Worm (Caenorhabditis elegans) whole organism, L4 larva: ENCODE measurements around the gene srh-142.

Experiments
- D1046.2 ChIP-seq: fragments of 200-800 bp; sonication (Bioruptor generic); IDR thresholded peaks from 2 replicates; pipeline ENCODE4 v1.3.6; 2022; ENCODE audit warnings: missing genetic modification characterization, missing compliant biosample characterization
- F44E2.7 ChIP-seq: fragments of 200-800 bp; sonication (Bioruptor generic); IDR thresholded peaks from 2 replicates; pipeline ENCODE4 v2.1.2; 2022; ENCODE audit warnings: missing genetic modification characterization, missing compliant biosample characterization
- F49E8.2 ChIP-seq: sonication (generic microtip); optimal IDR thresholded peaks from 2 replicates; lab custom pipeline; 2016; ENCODE audit warnings: missing compliant biosample characterization, mild to moderate bottlenecking, missing genetic modification characterization, borderline replicate concordance
- Y5F2A.4 ChIP-seq: fragments of 200-800 bp; sonication (Bioruptor generic); optimal IDR thresholded peaks from 2 replicates; lab custom pipeline; 2018; ENCODE audit warnings: mild to moderate bottlenecking, missing genetic modification characterization, missing compliant biosample characterization
- aha-1 ChIP-seq: fragments of 150-350 bp; peaks from one replicate; lab custom pipeline; 2014; ENCODE audit warnings: missing biosample characterization, missing genetic modification characterization
- ceh-82 ChIP-seq: sonication (generic microtip); optimal IDR thresholded peaks from 2 replicates; lab custom pipeline; 2017; ENCODE audit warnings: missing biosample characterization, missing genetic modification characterization
- cey-2 ChIP-seq: sonication (generic microtip); optimal IDR thresholded peaks from 3 replicates; lab custom pipeline; 2017; ENCODE audit warnings: missing genetic modification characterization, mild to moderate bottlenecking, missing compliant biosample characterization, antibody characterized with exemption, borderline replicate concordance; ENCODE audit not compliant: insufficient read depth
- daf-8 ChIP-seq: fragments of 200-800 bp; sonication (Bioruptor generic); IDR thresholded peaks from 2 replicates; pipeline ENCODE4 v1.3.6; 2022; ENCODE audit warnings: missing genetic modification characterization, missing compliant biosample characterization
- dmd-6 ChIP-seq: fragments of 200-800 bp; sonication (Bioruptor generic); IDR thresholded peaks from 2 replicates; pipeline ENCODE4 v1.3.6; 2022; ENCODE audit warnings: missing genetic modification reagents, missing genetic modification characterization, missing compliant biosample characterization
- dpl-1 ChIP-seq: fragments of 150-350 bp; optimal IDR thresholded peaks from 2 replicates; lab custom pipeline; 2014; ENCODE audit warnings: missing biosample characterization, missing genetic modification reagents, missing genetic modification characterization
- dve-1 ChIP-seq: sonication (generic microtip); optimal IDR thresholded peaks from 2 replicates; lab custom pipeline; 2017; ENCODE audit warnings: antibody characterized with exemption, mild to moderate bottlenecking, missing genetic modification characterization, missing compliant biosample characterization; ENCODE audit not compliant: insufficient read depth
- hlh-30 ChIP-seq: sonication (generic microtip); optimal IDR thresholded peaks from 2 replicates; lab custom pipeline; 2017; ENCODE audit warnings: antibody characterized with exemption, mild to moderate bottlenecking, missing genetic modification characterization, missing compliant biosample characterization; ENCODE audit not compliant: insufficient read depth
- jun-1 ChIP-seq: fragments of 150-350 bp; optimal IDR thresholded peaks from 2 replicates; lab custom pipeline; 2014; ENCODE audit warnings: missing biosample characterization, missing genetic modification reagents, missing genetic modification characterization
- lim-7 ChIP-seq: fragments of 200-800 bp; sonication (Bioruptor generic); IDR thresholded peaks from 2 replicates; pipeline ENCODE4 v1.3.6; 2022; ENCODE audit warnings: missing genetic modification characterization, missing compliant biosample characterization
- lin-38 ChIP-seq: fragments of 200-800 bp; sonication (Bioruptor generic); IDR thresholded peaks from 2 replicates; pipeline ENCODE4 v1.3.6; 2022; ENCODE audit warnings: missing genetic modification reagents, missing genetic modification characterization, missing compliant biosample characterization
- lin-39 ChIP-seq: fragments of 150-350 bp; optimal IDR thresholded peaks from 2 replicates; lab custom pipeline; 2014; ENCODE audit warnings: missing biosample characterization, missing genetic modification reagents, missing genetic modification characterization
- mdl-1 ChIP-seq, 2 experiments: fragments of 150-350 bp in 1 of 2; sonication (generic microtip) in 1 of 2; optimal IDR thresholded peaks; 2 replicates each; lab custom pipeline; 2014 to 2017; ENCODE audit warnings: missing biosample characterization in 2 of 2, missing genetic modification characterization in 2 of 2
- mes-2 ChIP-seq: sonication (generic microtip); optimal IDR thresholded peaks from 2 replicates; lab custom pipeline; 2016; ENCODE audit warnings: missing genotype, mild to moderate bottlenecking, missing genetic modification characterization, missing compliant biosample characterization; ENCODE audit not compliant: poor library complexity, severe bottlenecking
- nhr-76 ChIP-seq: fragments of 150-350 bp; optimal IDR thresholded peaks from 2 replicates; lab custom pipeline; 2014; ENCODE audit warnings: missing biosample characterization, missing genetic modification characterization
- php-3 ChIP-seq: fragments of 200-800 bp; sonication (Bioruptor generic); IDR thresholded peaks from 2 replicates; pipeline ENCODE4 v1.3.6; 2022; ENCODE audit warnings: missing genetic modification reagents, missing genetic modification characterization, missing compliant biosample characterization
- saeg-2 ChIP-seq: fragments of 200-800 bp; sonication (Bioruptor generic); IDR thresholded peaks from 2 replicates; pipeline ENCODE4 v1.3.6; 2022; ENCODE audit warnings: missing genetic modification reagents, missing genetic modification characterization, missing compliant biosample characterization
- tra-1 ChIP-seq: fragments of 200-800 bp; sonication (Bioruptor generic); IDR thresholded peaks from 2 replicates; pipeline ENCODE4 v1.3.6; 2022; ENCODE audit warnings: missing genetic modification reagents, missing genetic modification characterization, missing compliant biosample characterization
- unc-62 ChIP-seq, 3 experiments: fragments of 150-350 bp in 1 of 3; sonication (generic microtip); optimal IDR thresholded peaks in 2 of 3; peaks in 1 of 3; 1 replicate in 1 of 3; 2 replicates in 2 of 3; lab custom pipeline; 2014 to 2017; ENCODE audit warnings: missing biosample characterization in 3 of 3, missing genetic modification characterization in 3 of 3, missing genetic modification reagents in 3 of 3, missing genotype in 1 of 3
- vab-7 ChIP-seq: fragments of 200-800 bp; sonication (Bioruptor generic); IDR thresholded peaks from 2 replicates; pipeline ENCODE4 v1.3.6; 2022; ENCODE audit warnings: missing genetic modification reagents, missing genetic modification characterization, missing compliant biosample characterization
- zag-1 ChIP-seq: fragments of 150-350 bp; optimal IDR thresholded peaks from 2 replicates; lab custom pipeline; 2014; ENCODE audit warnings: missing biosample characterization, missing genetic modification characterization
- zfp-2 ChIP-seq: sonication (generic microtip); optimal IDR thresholded peaks from 2 replicates; lab custom pipeline; 2016; ENCODE audit warnings: mild to moderate bottlenecking, missing genetic modification characterization, missing compliant biosample characterization
- zip-2 ChIP-seq: fragments of 150-350 bp; optimal IDR thresholded peaks from 2 replicates; lab custom pipeline; 2014; ENCODE audit warnings: missing biosample characterization, missing genetic modification characterization

Gene srh-142

ce11 chrV:16479275-16479674 is 18.5 kb upstream of the srh-142 start, which contains the start of gene T08G3.11:
T08G3.11 (minus strand) TSS chrV:16479375.
- no peak for TF ChIP-seq daf-8 (GFP tag; lab: Robert Waterston, UW)
- TF ChIP-seq dpl-1 (GFP tag; lab: Kevin White, UChicago), result no peak
- TF ChIP-seq nhr-76 (tag; lab: Kevin White, UChicago), result no peak
- TF ChIP-seq unc-62 (GFP tag; optimal IDR thresholded peaks at IDR 0.05 in 1 of 2; lab: Kevin White, UChicago), result peak in 1 of 2 experiments; percentile 67
- no peak for TF ChIP-seq unc-62 (tag; optimal IDR thresholded peaks at IDR 0.05; lab: Kevin White, UChicago)

ce11 chrV:16474686-16475085 is 13.9 kb upstream of the srh-142 start:
- TF ChIP-seq dmd-6 (GFP tag; lab: Robert Waterston, UW) (0 out of 2 replicates have a peak, but pooled peaks have one; percentile 20), vab-7 (GFP tag; lab: Robert Waterston, UW) (peak; percentile 41; the same call in 1 of the 2 replicates), lim-7 (GFP tag; lab: Robert Waterston, UW) (peak; percentile 59; the same call in 1 of the 2 replicates)

- 0 out of 2 replicates have a peak, but pooled peaks have one; percentile 19 for TF ChIP-seq php-3 (GFP tag; lab: Robert Waterston, UW)
- no peak for TF ChIP-seq zip-2 (tag; lab: Kevin White, UChicago)
Measured at ce11 chrV:16471995-16472563, 11.3 kb upstream of the srh-142 start, which contains the start of gene srw-35. srw-35 (plus strand) TSS chrV:16472513.

- TF ChIP-seq F44E2.7 (no peak), tra-1 (no peak), F49E8.2 (tag; lab: Kevin White, UChicago) (no peak), zfp-2 (tag; lab: Kevin White, UChicago) (no peak), jun-1 (tag; lab: Kevin White, UChicago) (no peak), saeg-2 (GFP tag; lab: Robert Waterston, UW) (no peak), D1046.2 (GFP tag; lab: Robert Waterston, UW) (no peak), mes-2 (tag; lab: Kevin White, UChicago) (no peak)
Measured at ce11 chrV:16470916-16471315, 10.2 kb upstream of the srh-142 start, which contains the start of gene srh-138. srh-138 (minus strand) TSS chrV:16471016.

ce11 chrV:16467840-16468239 is 7.1 kb upstream of the srh-142 start, which contains the start of gene sru-44:
sru-44 (minus strand) TSS chrV:16467940.
- TF ChIP-seq unc-62 (GFP tag; optimal IDR thresholded peaks at IDR 0.05 in 1 of 2; lab: Kevin White, UChicago), result peak in 1 of 2 experiments; percentile 28
- no peak for TF ChIP-seq unc-62 (tag; optimal IDR thresholded peaks at IDR 0.05; lab: Kevin White, UChicago)
- TF ChIP-seq hlh-30, result no peak
- TF ChIP-seq, all 104 proteins: peak for 1

- TF ChIP-seq aha-1 (tag; lab: Kevin White, UChicago) (peak; percentile 83), saeg-2 (GFP tag; lab: Robert Waterston, UW) (no peak), unc-62 (GFP tag; optimal IDR thresholded peaks at IDR 0.05 in 1 of 2; lab: Kevin White, UChicago) (peak in 1 of 2 experiments; percentile 91), unc-62 (tag; optimal IDR thresholded peaks at IDR 0.05; lab: Kevin White, UChicago) (no peak)
- TF ChIP-seq, all 104 proteins: peak for 2
Measured at ce11 chrV:16459377-16459776, 1.4 kb downstream of the srh-142 start.

- TF ChIP-seq ceh-82 (no peak), lin-39 (tag; lab: Kevin White, UChicago) (no peak), zag-1 (tag; lab: Kevin White, UChicago) (no peak), mdl-1 (tag; optimal IDR thresholded peaks at IDR 0.05; lab: Kevin White, UChicago) (no peak), Y5F2A.4 (GFP tag; lab: Kevin White, UChicago) (no peak), cey-2 (tag; lab: Kevin White, UChicago) (no peak), lin-38 (no peak), dve-1 (tag; lab: Kevin White, UChicago) (no peak)
- TF ChIP-seq, all 104 proteins: peak for 0
Measured at ce11 chrV:16458714-16459113, 2.1 kb downstream of the srh-142 start, which contains the start of gene str-15. str-15 (minus strand) TSS chrV:16458814.
